Worm (Caenorhabditis elegans): ENCODE data around the gene K08B12.3.

DNA sequence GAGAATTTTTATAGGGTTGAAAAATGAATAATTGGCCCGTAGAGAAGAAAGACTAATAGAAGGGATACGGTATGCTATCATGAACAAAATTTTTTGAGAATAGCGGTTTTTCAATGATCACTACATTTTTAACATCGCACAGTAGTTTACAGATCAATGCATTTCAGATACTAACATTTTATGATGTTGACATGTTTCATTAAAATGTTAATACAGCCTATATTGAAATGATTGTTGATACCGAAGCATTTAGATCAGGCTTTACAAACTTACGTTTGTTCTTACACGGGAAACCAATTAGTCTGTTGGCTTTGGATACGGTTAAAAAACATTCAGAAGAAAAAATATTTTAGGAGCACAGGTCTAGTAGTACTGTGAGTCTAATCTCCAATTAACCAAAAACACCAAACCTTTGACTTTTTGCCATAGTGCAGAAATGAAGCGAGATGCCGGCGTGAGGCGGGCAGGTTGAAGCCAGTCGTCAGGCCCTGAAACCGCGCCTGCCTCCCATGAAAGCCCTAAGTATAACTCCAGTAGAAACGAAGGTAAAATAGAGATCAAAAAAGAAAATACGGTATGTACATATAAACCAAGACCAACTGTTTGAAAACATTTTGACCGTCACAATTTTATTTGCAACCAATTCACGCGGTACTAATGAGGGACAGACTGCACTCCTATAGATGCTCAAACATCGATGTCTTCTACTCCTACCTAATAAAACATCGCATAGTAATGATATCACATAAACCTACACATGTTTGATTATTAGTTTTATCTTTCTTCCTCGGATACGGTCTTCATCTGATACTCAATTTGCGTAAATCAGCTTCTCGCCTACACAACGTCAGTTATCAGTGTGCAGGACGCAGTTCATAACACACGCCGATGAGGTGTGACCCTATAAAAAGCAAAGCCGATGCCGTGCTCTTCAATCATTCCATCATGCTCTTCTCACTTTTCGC, 43.4 kb downstream of the K08B12.3 start, which contains the start of gene fil-2:
- TF ChIP-seq elt-3 (tag; optimal IDR thresholded peaks at IDR 0.05) (no peak), elt-1 (tag; optimal IDR thresholded peaks at IDR 0.05; ENCODE audit: borderline replicate concordance, insufficient read depth) (no peak), lsy-2 (tag; optimal IDR thresholded peaks at IDR 0.05) (no peak), mep-1 (tag; optimal IDR thresholded peaks at IDR 0.05) (no peak), ztf-11 (tag; optimal IDR thresholded peaks at IDR 0.05) (no peak), nhr-237 (tag; optimal IDR thresholded peaks at IDR 0.05) (no peak), ces-1 (GFP tag; optimal IDR thresholded peaks at IDR 0.05) (no peak), snpc-4 (tag; optimal IDR thresholded peaks at IDR 0.05) (no peak), sptf-1 (tag; optimal IDR thresholded peaks at IDR 0.05) (no peak), nhr-2 (tag; optimal IDR thresholded peaks at IDR 0.05) (no peak)
